Worm (Caenorhabditis elegans) whole organism, L4 larva: ENCODE measurements around the gene C56E6.2.

Source experiments
- D1046.2 ChIP-seq: fragments of 200-800 bp; sonication (Bioruptor generic); IDR thresholded peaks from 2 replicates; pipeline ENCODE4 v1.3.6; 2022; ENCODE audit warnings: missing genetic modification characterization, missing compliant biosample characterization
- F37D6.2 ChIP-seq: sonication (generic microtip); optimal IDR thresholded peaks from 2 replicates; lab custom pipeline; 2016; ENCODE audit warnings: mild to moderate bottlenecking, missing genetic modification characterization, missing compliant biosample characterization
- R02D3.7 ChIP-seq: fragments of 150-350 bp; sonication (generic microtip); optimal IDR thresholded peaks from 3 replicates; lab custom pipeline; 2014; ENCODE audit warnings: missing biosample characterization, missing genetic modification characterization
- Y105C5A.15 ChIP-seq: fragments of 200-800 bp; sonication (Bioruptor generic); IDR thresholded peaks from 2 replicates; pipeline ENCODE4 v1.3.6; 2022; ENCODE audit warnings: missing genetic modification characterization, missing compliant biosample characterization
- aha-1 ChIP-seq: fragments of 150-350 bp; peaks from one replicate; lab custom pipeline; 2014; ENCODE audit warnings: missing biosample characterization, missing genetic modification characterization
- ama-1 ChIP-seq: fragments of 150-350 bp; optimal IDR thresholded peaks from 2 replicates; lab custom pipeline; 2014; ENCODE audit warnings: inconsistent platforms, mixed read lengths
- arid-1 ChIP-seq: fragments of 200-800 bp; sonication (Bioruptor generic); conservative IDR thresholded peaks from 2 replicates; pipeline ENCODE4 v1.3.6; 2022; ENCODE audit warnings: missing genetic modification reagents, missing genetic modification characterization, missing compliant biosample characterization
- ceh-62 ChIP-seq: sonication (generic microtip); optimal IDR thresholded peaks from 2 replicates; lab custom pipeline; 2017; ENCODE audit warnings: missing biosample characterization, missing genetic modification characterization
- ceh-82 ChIP-seq: sonication (generic microtip); optimal IDR thresholded peaks from 2 replicates; lab custom pipeline; 2017; ENCODE audit warnings: missing biosample characterization, missing genetic modification characterization
- ces-1 ChIP-seq: fragments of 150-350 bp; sonication (generic microtip); optimal IDR thresholded peaks from 4 replicates; lab custom pipeline; 2014; ENCODE audit warnings: missing biosample characterization, missing genetic modification reagents, missing genetic modification characterization
- daf-12 ChIP-seq: fragments of 150-350 bp; optimal IDR thresholded peaks from 2 replicates; lab custom pipeline; 2014; ENCODE audit warnings: missing biosample characterization, missing genetic modification reagents, missing genetic modification characterization
- daf-16 ChIP-seq, 3 experiments: sonication (generic microtip); optimal IDR thresholded peaks; 2 replicates each; lab custom pipeline; 2016 to 2017; ENCODE audit warnings: missing genetic modification characterization in 3 of 3, missing genetic modification reagents in 3 of 3, mild to moderate bottlenecking in 2 of 3, missing compliant biosample characterization in 2 of 3, missing biosample characterization in 1 of 3, moderate library complexity in 1 of 3
- dmd-8 ChIP-seq: fragments of 200-800 bp; sonication (Bioruptor generic); IDR thresholded peaks from 2 replicates; pipeline ENCODE4 v1.3.6; 2022; ENCODE audit warnings: missing genetic modification characterization, missing compliant biosample characterization
- dmd-9 ChIP-seq: fragments of 200-800 bp; sonication (Bioruptor generic); IDR thresholded peaks from 2 replicates; pipeline ENCODE4 v1.3.6; 2022; ENCODE audit warnings: missing genetic modification reagents, missing genetic modification characterization, missing compliant biosample characterization
- dpl-1 ChIP-seq: fragments of 150-350 bp; optimal IDR thresholded peaks from 2 replicates; lab custom pipeline; 2014; ENCODE audit warnings: missing biosample characterization, missing genetic modification reagents, missing genetic modification characterization
- fkh-10 ChIP-seq: fragments of 150-350 bp; optimal IDR thresholded peaks from 2 replicates; lab custom pipeline; 2014; ENCODE audit warnings: missing biosample characterization, missing genetic modification reagents, missing genetic modification characterization
- hif-1 ChIP-seq, 2 experiments: sonication (generic microtip); optimal IDR thresholded peaks; 2 replicates each; lab custom pipeline; 2016 to 2017; ENCODE audit warnings: missing compliant biosample characterization in 2 of 2, missing genetic modification characterization in 2 of 2, missing genetic modification reagents in 2 of 2, missing genotype in 2 of 2, mild to moderate bottlenecking in 1 of 2
- hlh-11 ChIP-seq: fragments of 200-800 bp; sonication (Bioruptor generic); optimal IDR thresholded peaks from 2 replicates; lab custom pipeline; 2018; ENCODE audit warnings: mild to moderate bottlenecking, missing genetic modification characterization, missing compliant biosample characterization
- hlh-30 ChIP-seq: sonication (generic microtip); optimal IDR thresholded peaks from 2 replicates; lab custom pipeline; 2017; ENCODE audit warnings: antibody characterized with exemption, mild to moderate bottlenecking, missing genetic modification characterization, missing compliant biosample characterization; ENCODE audit not compliant: insufficient read depth
- lim-7 ChIP-seq: fragments of 200-800 bp; sonication (Bioruptor generic); IDR thresholded peaks from 2 replicates; pipeline ENCODE4 v1.3.6; 2022; ENCODE audit warnings: missing genetic modification characterization, missing compliant biosample characterization
- lin-29 ChIP-seq: fragments of 200-800 bp; sonication (Bioruptor generic); IDR thresholded peaks from 2 replicates; pipeline ENCODE4 v1.3.6; 2022; ENCODE audit warnings: missing genetic modification reagents, missing genetic modification characterization, missing compliant biosample characterization
- lin-39 ChIP-seq: fragments of 150-350 bp; optimal IDR thresholded peaks from 2 replicates; lab custom pipeline; 2014; ENCODE audit warnings: missing biosample characterization, missing genetic modification reagents, missing genetic modification characterization
- lsy-2 ChIP-seq, 2 experiments: fragments of 150-350 bp in 1 of 2; sonication (generic microtip) in 1 of 2; optimal IDR thresholded peaks; 2 replicates each; lab custom pipeline; 2014 to 2017; ENCODE audit warnings: missing biosample characterization in 2 of 2, missing genetic modification characterization in 2 of 2
- mxl-2 ChIP-seq: fragments of 200-800 bp; sonication (Bioruptor generic); conservative IDR thresholded peaks from 2 replicates; pipeline ENCODE4 v1.3.6; 2022; ENCODE audit warnings: missing genetic modification reagents, missing genetic modification characterization, missing compliant biosample characterization
- nhr-10 ChIP-seq: fragments of 150-350 bp; optimal IDR thresholded peaks from 2 replicates; lab custom pipeline; 2014; ENCODE audit warnings: missing biosample characterization, missing genetic modification characterization
- nhr-102 ChIP-seq: sonication (generic microtip); optimal IDR thresholded peaks from 2 replicates; lab custom pipeline; 2016; ENCODE audit warnings: mild to moderate bottlenecking, missing genetic modification characterization, moderate library complexity, missing compliant biosample characterization
- nhr-11 ChIP-seq: fragments of 150-350 bp; optimal IDR thresholded peaks from 2 replicates; lab custom pipeline; 2014; ENCODE audit warnings: missing biosample characterization, missing genetic modification characterization
- nhr-237 ChIP-seq: sonication (generic microtip); optimal IDR thresholded peaks from 2 replicates; lab custom pipeline; 2017; ENCODE audit warnings: missing biosample characterization, missing genetic modification characterization
- nhr-25 ChIP-seq: sonication (generic microtip); optimal IDR thresholded peaks from 2 replicates; lab custom pipeline; 2017; ENCODE audit warnings: missing genetic modification characterization, mild to moderate bottlenecking, missing compliant biosample characterization, antibody characterized with exemption, moderate library complexity, borderline replicate concordance; ENCODE audit not compliant: insufficient read depth
- nhr-28 ChIP-seq: fragments of 150-350 bp; optimal IDR thresholded peaks from 2 replicates; lab custom pipeline; 2014; ENCODE audit warnings: missing biosample characterization, missing genetic modification characterization
- nhr-41 ChIP-seq: fragments of 200-800 bp; sonication (Bioruptor generic); IDR thresholded peaks from 2 replicates; pipeline ENCODE4 v1.3.6; 2022; ENCODE audit warnings: missing genetic modification reagents, missing genetic modification characterization, missing compliant biosample characterization
- nhr-42 ChIP-seq: fragments of 200-800 bp; sonication (Bioruptor generic); IDR thresholded peaks from 2 replicates; pipeline ENCODE4 v1.3.6; 2022; ENCODE audit warnings: missing genetic modification characterization, missing compliant biosample characterization
- php-3 ChIP-seq: fragments of 200-800 bp; sonication (Bioruptor generic); IDR thresholded peaks from 2 replicates; pipeline ENCODE4 v1.3.6; 2022; ENCODE audit warnings: missing genetic modification reagents, missing genetic modification characterization, missing compliant biosample characterization
- pqm-1 ChIP-seq: sonication (generic microtip); optimal IDR thresholded peaks from 2 replicates; lab custom pipeline; 2017; ENCODE audit warnings: missing biosample characterization, missing genetic modification characterization
- snpc-1.2 ChIP-seq: fragments of 200-800 bp; sonication (Bioruptor generic); IDR thresholded peaks from 2 replicates; pipeline ENCODE4 v1.3.6; 2022; ENCODE audit warnings: missing genetic modification reagents, missing genetic modification characterization, missing compliant biosample characterization
- spr-3 ChIP-seq: fragments of 200-800 bp; sonication (Bioruptor generic); optimal IDR thresholded peaks from 2 replicates; lab custom pipeline; 2018; ENCODE audit warnings: mild to moderate bottlenecking, missing genetic modification characterization, missing compliant biosample characterization
- unc-130 ChIP-seq: sonication (generic microtip); optimal IDR thresholded peaks from 2 replicates; lab custom pipeline; 2016; ENCODE audit warnings: missing genetic modification reagents, missing genetic modification characterization, missing compliant biosample characterization
- unc-39 ChIP-seq: sonication (generic microtip); optimal IDR thresholded peaks from 2 replicates; lab custom pipeline; 2017; ENCODE audit warnings: missing biosample characterization, missing genetic modification characterization
- unc-62 ChIP-seq, 3 experiments: fragments of 150-350 bp in 1 of 3; sonication (generic microtip); optimal IDR thresholded peaks in 2 of 3; peaks in 1 of 3; 1 replicate in 1 of 3; 2 replicates in 2 of 3; lab custom pipeline; 2014 to 2017; ENCODE audit warnings: missing biosample characterization in 3 of 3, missing genetic modification characterization in 3 of 3, missing genetic modification reagents in 3 of 3, missing genotype in 1 of 3
- vab-7 ChIP-seq: fragments of 200-800 bp; sonication (Bioruptor generic); IDR thresholded peaks from 2 replicates; pipeline ENCODE4 v1.3.6; 2022; ENCODE audit warnings: missing genetic modification reagents, missing genetic modification characterization, missing compliant biosample characterization
- zag-1 ChIP-seq: fragments of 150-350 bp; optimal IDR thresholded peaks from 2 replicates; lab custom pipeline; 2014; ENCODE audit warnings: missing biosample characterization, missing genetic modification characterization
- zfp-2 ChIP-seq: sonication (generic microtip); optimal IDR thresholded peaks from 2 replicates; lab custom pipeline; 2016; ENCODE audit warnings: mild to moderate bottlenecking, missing genetic modification characterization, missing compliant biosample characterization
- zfp-3 ChIP-seq: fragments of 200-800 bp; sonication (Bioruptor generic); conservative IDR thresholded peaks from 2 replicates; pipeline ENCODE4 v1.3.6; 2022; ENCODE audit warnings: missing genetic modification reagents, missing genetic modification characterization, missing compliant biosample characterization
- zip-11 ChIP-seq: fragments of 200-800 bp; sonication (Bioruptor generic); IDR thresholded peaks from 2 replicates; pipeline ENCODE4 v1.3.6; 2022; ENCODE audit warnings: missing genetic modification characterization, missing compliant biosample characterization

C56E6.2 gene

ce11 chrII:6554677-6555076 is 29.9 kb downstream of the C56E6.2 start, which contains the start of gene wrn-1:
Gene wrn-1 (plus strand): TSS chrII:6554977.
- TF ChIP-seq unc-130 (GFP tag; lab: Kevin White, UChicago) (no peak), arid-1 (GFP tag; lab: Robert Waterston, UW) (no peak), hif-1 (tag; optimal IDR thresholded peaks at IDR 0.05; lab: Kevin White, UChicago) (no peak), D1046.2 (GFP tag; lab: Robert Waterston, UW) (no peak), lin-39 (tag; lab: Kevin White, UChicago) (no peak), snpc-1.2 (GFP tag; lab: Robert Waterston, UW) (no peak), nhr-10 (tag; lab: Kevin White, UChicago) (no peak), ceh-82 (tag; lab: Kevin White, UChicago) (no peak), zag-1 (tag; lab: Kevin White, UChicago) (no peak), unc-39 (tag; lab: Kevin White, UChicago) (no peak), nhr-102 (tag; lab: Kevin White, UChicago) (no peak), dpl-1 (GFP tag; lab: Kevin White, UChicago) (no peak), mxl-2 (GFP tag; lab: Robert Waterston, UW) (no peak), spr-3 (no peak), ces-1 (GFP tag; lab: Kevin White, UChicago) (no peak)
- TF ChIP-seq, all 104 proteins: peak for 0

- no peak for TF ChIP-seq Y105C5A.15 (GFP tag; lab: Robert Waterston, UW)
- TF ChIP-seq zfp-3: 0 out of 2 replicates have a peak, but pooled peaks have one; percentile 15
- peak in 1 of 2 experiments; percentile 23 for TF ChIP-seq daf-16 (GFP tag; optimal IDR thresholded peaks at IDR 0.05; lab: Kevin White, UChicago)
- TF ChIP-seq daf-16 (tag; optimal IDR thresholded peaks at IDR 0.05; lab: Kevin White, UChicago): no peak
- no peak for TF ChIP-seq zip-11
- TF ChIP-seq dmd-8 (GFP tag; lab: Robert Waterston, UW): no peak
Observed at ce11 chrII:6558887-6559286, 34.2 kb downstream of the C56E6.2 start.

- TF ChIP-seq aha-1 (tag; lab: Kevin White, UChicago) (peak; percentile 74), nhr-25 (tag; lab: Kevin White, UChicago) (no peak), unc-62 (GFP tag; optimal IDR thresholded peaks at IDR 0.05 in 1 of 2; lab: Kevin White, UChicago) (peak in 1 of 2 experiments; percentile 67), unc-62 (tag; optimal IDR thresholded peaks at IDR 0.05; lab: Kevin White, UChicago) (no peak)
Observed at ce11 chrII:6560291-6560690, 35.6 kb downstream of the C56E6.2 start.

ce11 chrII:6561300-6561699 is 36.6 kb downstream of the C56E6.2 start, which contains the start of gene F18C5.10:
Gene F18C5.10 (minus strand): TSS chrII:6561444.
- TF ChIP-seq aha-1 (tag; lab: Kevin White, UChicago) (no peak), vab-7 (GFP tag; lab: Robert Waterston, UW) (no peak), dmd-8 (GFP tag; lab: Robert Waterston, UW) (no peak), ama-1 (peak; percentile 79), unc-39 (tag; lab: Kevin White, UChicago) (no peak), nhr-237 (no peak), D1046.2 (GFP tag; lab: Robert Waterston, UW) (no peak), lin-29 (GFP tag; lab: Robert Waterston, UW) (no peak), R02D3.7 (tag; lab: Kevin White, UChicago) (no peak), zfp-3 (no peak), php-3 (GFP tag; lab: Robert Waterston, UW) (no peak), lsy-2 (tag; optimal IDR thresholded peaks at IDR 0.05; lab: Kevin White, UChicago) (no peak), lim-7 (GFP tag; lab: Robert Waterston, UW) (no peak), hlh-11 (tag; lab: Kevin White, UChicago) (peak; percentile 10), pqm-1 (tag; lab: Kevin White, UChicago) (no peak), hlh-30 (tag; lab: Kevin White, UChicago) (peak; percentile 91), nhr-28 (tag; lab: Kevin White, UChicago) (no peak), nhr-11 (tag; lab: Kevin White, UChicago) (peak; percentile 35), nhr-42 (no peak), zfp-2 (tag; lab: Kevin White, UChicago) (no peak), fkh-10 (GFP tag; lab: Kevin White, UChicago) (no peak), dmd-9 (GFP tag; lab: Robert Waterston, UW) (no peak), spr-3 (no peak), nhr-25 (tag; lab: Kevin White, UChicago) (no peak), F37D6.2 (no peak), zip-11 (no peak), dpl-1 (GFP tag; lab: Kevin White, UChicago) (no peak), nhr-41 (no peak), ceh-62 (tag; lab: Kevin White, UChicago) (no peak), daf-12 (no peak)
